Fruit fly (Drosophila melanogaster) whole organism, prepupa: Measurements from ENCODE around the gene CG14982.
A peak's percentile ranks its signal among the peaks of the same experiment; 100 is the strongest.

Source experiments
- Blimp-1 ChIP-seq: fragments of 200-800 bp; sonication (Bioruptor generic); optimal IDR thresholded peaks from 3 replicates; lab custom pipeline; 2017; ENCODE audit warnings: missing biosample characterization, missing genetic modification characterization, mild to moderate bottlenecking, moderate library complexity, missing genetic modification reagents
- CG10631 ChIP-seq: fragments of 200-800 bp; sonication (Bioruptor generic); optimal IDR thresholded peaks from 2 replicates; lab custom pipeline; 2016; ENCODE audit warnings: missing biosample characterization, missing genetic modification characterization
- CG10669 ChIP-seq: fragments of 200-800 bp; sonication (Bioruptor generic); optimal IDR thresholded peaks from 3 replicates; lab custom pipeline; 2018; ENCODE audit warnings: missing biosample characterization, mild to moderate bottlenecking, missing genetic modification characterization, moderate library complexity
- CG11762 ChIP-seq: fragments of 200-800 bp; sonication (Bioruptor generic); optimal IDR thresholded peaks from 3 replicates; lab custom pipeline; 2016; ENCODE audit warnings: missing biosample characterization, missing genetic modification characterization; ENCODE audit not compliant: insufficient read depth
- CG11902 ChIP-seq: fragments of 200-800 bp; sonication (Bioruptor generic); optimal IDR thresholded peaks from 3 replicates; lab custom pipeline; 2016; ENCODE audit warnings: missing biosample characterization, missing genetic modification characterization
- CG1621 ChIP-seq: fragments of 200-800 bp; sonication (Bioruptor generic); optimal IDR thresholded peaks from 3 replicates; lab custom pipeline; 2018; ENCODE audit warnings: missing biosample characterization, mild to moderate bottlenecking, missing genetic modification characterization
- CG16779 ChIP-seq: fragments of 200-800 bp; sonication (Bioruptor generic); optimal IDR thresholded peaks from 3 replicates; lab custom pipeline; 2017; ENCODE audit warnings: missing biosample characterization, mild to moderate bottlenecking, missing genetic modification characterization
- CG3032 ChIP-seq: fragments of 200-800 bp; optimal IDR thresholded peaks from 2 replicates; lab custom pipeline; 2019; ENCODE audit warnings: missing biosample characterization, mild to moderate bottlenecking, missing genetic modification characterization, moderate library complexity
- CG31627 ChIP-seq: fragments of 200-800 bp; sonication (Bioruptor generic); optimal IDR thresholded peaks from 3 replicates; lab custom pipeline; 2016; ENCODE audit warnings: missing biosample characterization, missing genetic modification characterization
- CG34406 ChIP-seq: fragments of 200-800 bp; sonication (Bioruptor generic); optimal IDR thresholded peaks from 3 replicates; lab custom pipeline; 2016; ENCODE audit warnings: missing biosample characterization, missing genetic modification characterization
- CG3919 ChIP-seq: fragments of 200-800 bp; sonication (Bioruptor generic); optimal IDR thresholded peaks from 3 replicates; lab custom pipeline; 2016; ENCODE audit warnings: missing biosample characterization, missing genetic modification characterization
- CG4318 ChIP-seq: fragments of 200-800 bp; sonication (Bioruptor generic); optimal IDR thresholded peaks from 3 replicates; lab custom pipeline; 2017; ENCODE audit warnings: missing biosample characterization, mild to moderate bottlenecking, missing genetic modification characterization
- CG6854 ChIP-seq: fragments of 200-800 bp; sonication (Bioruptor generic); optimal IDR thresholded peaks from 2 replicates; lab custom pipeline; 2017; ENCODE audit warnings: missing biosample characterization, mild to moderate bottlenecking, missing genetic modification characterization
- CG7368 ChIP-seq: fragments of 200-800 bp; sonication (Bioruptor generic); optimal IDR thresholded peaks from 3 replicates; lab custom pipeline; 2016; ENCODE audit warnings: missing biosample characterization, missing genetic modification characterization
- CG8119 ChIP-seq: fragments of 200-800 bp; sonication (Bioruptor generic); IDR thresholded peaks from 3 replicates; pipeline ENCODE4 v1.3.6; 2022; ENCODE audit warnings: missing biosample characterization, missing genetic modification characterization
- CG8632 ChIP-seq: fragments of 200-800 bp; sonication (Bioruptor generic); optimal IDR thresholded peaks from 3 replicates; lab custom pipeline; 2016; ENCODE audit warnings: missing biosample characterization, missing genetic modification characterization
- CG9139 ChIP-seq: fragments of 200-800 bp; sonication (Bioruptor generic); optimal IDR thresholded peaks from 3 replicates; lab custom pipeline; 2017; ENCODE audit warnings: missing biosample characterization, mild to moderate bottlenecking, missing genetic modification characterization
- Eip75B ChIP-seq: fragments of 200-800 bp; sonication (Bioruptor generic); optimal IDR thresholded peaks from 3 replicates; lab custom pipeline; 2016; ENCODE audit warnings: missing biosample characterization, missing genetic modification characterization
- Eip78C ChIP-seq: fragments of 200-800 bp; sonication (Bioruptor generic); peaks from one replicate; lab custom pipeline; 2016; ENCODE audit warnings: missing biosample characterization, missing genetic modification characterization
- Eip93F ChIP-seq: fragments of 200-800 bp; sonication (Bioruptor generic); optimal IDR thresholded peaks from 2 replicates; lab custom pipeline; 2016; ENCODE audit warnings: missing biosample characterization, mild to moderate bottlenecking, missing genetic modification characterization
- Ets96B ChIP-seq: fragments of 200-800 bp; optimal IDR thresholded peaks from 2 replicates; lab custom pipeline; 2019; ENCODE audit warnings: missing biosample characterization, mild to moderate bottlenecking, missing genetic modification characterization, moderate library complexity
- Gug ChIP-seq: fragments of 200-800 bp; sonication (Bioruptor generic); IDR thresholded peaks from 2 replicates; pipeline ENCODE4 v1.3.6; 2022; ENCODE audit warnings: missing biosample characterization, missing genetic modification characterization
- Hr39 ChIP-seq: fragments of 200-800 bp; sonication (Bioruptor generic); optimal IDR thresholded peaks from 2 replicates; lab custom pipeline; 2016; ENCODE audit warnings: missing biosample characterization, missing genetic modification characterization
- Hr4 ChIP-seq: fragments of 200-800 bp; sonication (Bioruptor generic); optimal IDR thresholded peaks from 3 replicates; lab custom pipeline; 2016; ENCODE audit warnings: missing biosample characterization, missing genetic modification characterization
- Met ChIP-seq: fragments of 200-800 bp; sonication (Bioruptor generic); optimal IDR thresholded peaks from 3 replicates; lab custom pipeline; 2016; ENCODE audit warnings: missing biosample characterization, missing genetic modification characterization
- OdsH ChIP-seq: fragments of 200-800 bp; sonication (Bioruptor generic); optimal IDR thresholded peaks from 3 replicates; lab custom pipeline; 2016; ENCODE audit warnings: missing biosample characterization, missing genetic modification characterization
- Smox ChIP-seq: fragments of 200-800 bp; sonication (Bioruptor generic); optimal IDR thresholded peaks from 3 replicates; lab custom pipeline; 2016; ENCODE audit warnings: missing biosample characterization, missing genetic modification characterization
- Sox102F ChIP-seq: fragments of 200-800 bp; sonication (Bioruptor generic); optimal IDR thresholded peaks from 2 replicates; lab custom pipeline; 2016; ENCODE audit warnings: missing biosample characterization, mild to moderate bottlenecking, missing genetic modification characterization
- Sox14 ChIP-seq: fragments of 200-800 bp; sonication (Bioruptor generic); optimal IDR thresholded peaks from 3 replicates; lab custom pipeline; 2016; ENCODE audit warnings: missing biosample characterization, missing genetic modification characterization
- acj6 ChIP-seq: fragments of 200-800 bp; sonication (Bioruptor generic); optimal IDR thresholded peaks from 3 replicates; lab custom pipeline; 2016; ENCODE audit warnings: missing biosample characterization, missing genetic modification characterization
- pdm3 ChIP-seq: fragments of 200-800 bp; sonication (Bioruptor generic); optimal IDR thresholded peaks from 3 replicates; lab custom pipeline; 2016; ENCODE audit warnings: missing biosample characterization, missing genetic modification characterization
- salr ChIP-seq, 2 experiments: fragments of 200-800 bp; sonication (Bioruptor generic); optimal IDR thresholded peaks; 3 replicates each; lab custom pipeline; 2016 to 2018; ENCODE audit warnings: missing biosample characterization in 2 of 2, missing genetic modification characterization in 2 of 2, mild to moderate bottlenecking in 1 of 2
- ss ChIP-seq, 2 experiments: fragments of 200-800 bp; sonication (Bioruptor generic); optimal IDR thresholded peaks; 2 replicates in 1 of 2; 3 replicates in 1 of 2; lab custom pipeline; 2017 to 2018; ENCODE audit warnings: mild to moderate bottlenecking in 2 of 2, missing biosample characterization in 2 of 2, missing genetic modification characterization in 2 of 2, moderate library complexity in 1 of 2
- svp ChIP-seq: fragments of 200-800 bp; sonication (Bioruptor generic); peaks from one replicate; lab custom pipeline; 2016; ENCODE audit warnings: missing biosample characterization, missing genetic modification characterization
- vri ChIP-seq: fragments of 200-800 bp; sonication (Bioruptor generic); optimal IDR thresholded peaks from 3 replicates; lab custom pipeline; 2016; ENCODE audit warnings: missing biosample characterization, mild to moderate bottlenecking, missing genetic modification characterization

The CG14982 gene

DNA sequence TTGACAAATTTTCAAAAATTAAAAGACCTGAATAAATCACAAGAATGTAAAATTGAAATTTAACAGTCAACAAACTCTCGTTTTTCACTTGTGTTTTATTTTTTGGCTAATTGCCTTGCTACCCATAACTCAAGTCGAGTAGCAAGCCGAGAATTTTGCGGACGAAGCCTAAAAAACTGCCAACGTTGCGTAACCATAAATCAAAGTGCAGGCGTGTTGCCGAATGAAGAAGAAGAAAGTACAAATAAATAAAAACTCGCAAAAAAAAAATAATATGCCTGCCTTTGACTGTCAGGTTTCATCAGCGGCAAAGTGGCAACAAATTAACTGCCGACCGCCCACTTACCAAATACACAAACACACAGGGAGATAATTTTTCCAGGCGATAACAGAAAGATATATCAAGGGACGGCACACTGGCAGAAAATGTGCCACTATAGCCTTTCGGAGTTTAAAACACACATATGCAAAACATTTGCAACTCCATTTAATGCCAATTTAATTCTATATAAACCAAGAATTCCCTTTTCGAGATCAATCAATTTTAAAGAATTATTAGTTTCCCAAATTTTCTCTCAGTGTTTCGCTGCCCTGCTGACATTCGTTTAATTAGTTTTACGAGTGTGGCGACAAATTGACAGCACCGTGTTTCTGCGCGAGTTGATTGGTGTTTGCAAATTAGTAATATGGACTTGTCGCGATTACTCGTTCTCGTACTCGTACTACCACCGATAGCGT, 14.1 kb upstream of the CG14982 start (continued):
- no peak for TF ChIP-seq CG6854 (GFP tag; lab: Kevin White, UChicago)
- peak; percentile 93 for TF ChIP-seq Eip78C (GFP tag; lab: Kevin White, UChicago)
- TF ChIP-seq Met: peak; percentile 93
- peak; percentile 83 for TF ChIP-seq CG11902 (GFP tag; lab: Kevin White, UChicago)
- peak; percentile 87 for TF ChIP-seq acj6
- peak; percentile 55 for TF ChIP-seq Ets96B (tag; lab: Kevin White, UChicago)
- peak; percentile 82 for TF ChIP-seq CG8119 (GFP tag; lab: Robert Waterston, UW)
- TF ChIP-seq Eip75B: peak; percentile 74
- peak; percentile 78 for TF ChIP-seq Hr4 (GFP tag; lab: Kevin White, UChicago)
- TF ChIP-seq CG1621 (tag; lab: Kevin White, UChicago): peak; percentile 57
- TF ChIP-seq CG3032 (tag; lab: Kevin White, UChicago): no peak
- peak; percentile 51 to 62 for TF ChIP-seq salr (GFP tag; optimal IDR thresholded peaks at IDR 0.05; lab: Kevin White, UChicago)
- TF ChIP-seq pdm3 (GFP tag; lab: Kevin White, UChicago): peak; percentile 88
- peak; percentile 90 for TF ChIP-seq Smox (GFP tag; lab: Kevin White, UChicago)
- peak; percentile 70 for TF ChIP-seq Gug (GFP tag; lab: Robert Waterston, UW)
- TF ChIP-seq Hr39 (GFP tag; lab: Kevin White, UChicago): peak; percentile 95
- peak; percentile 80 for TF ChIP-seq CG3919 (GFP tag; lab: Kevin White, UChicago)
- peak in 1 of 2 experiments; percentile 35 for TF ChIP-seq ss (GFP tag; optimal IDR thresholded peaks at IDR 0.05; lab: Kevin White, UChicago)
- TF ChIP-seq Blimp-1 (GFP tag; lab: Kevin White, UChicago): peak; percentile 63
- TF ChIP-seq OdsH (GFP tag; lab: Kevin White, UChicago): peak; percentile 86
- TF ChIP-seq CG10631 (GFP tag; lab: Kevin White, UChicago): peak; percentile 68
- peak; percentile 73 for TF ChIP-seq CG7368 (GFP tag; lab: Kevin White, UChicago)
- peak; percentile 69 for TF ChIP-seq Eip93F (GFP tag; lab: Kevin White, UChicago)
- peak; percentile 91 for TF ChIP-seq Sox102F (GFP tag; lab: Kevin White, UChicago)
- TF ChIP-seq, all 60 proteins: peak for 55

dm6 chr3L:3928943-3929785, 13.3 kb upstream of the CG14982 start:
- TF ChIP-seq vri (GFP tag; lab: Kevin White, UChicago): peak; percentile 85
- peak; percentile 24 for TF ChIP-seq Eip78C (GFP tag; lab: Kevin White, UChicago)
- no peak for TF ChIP-seq CG8119 (GFP tag; lab: Robert Waterston, UW)
- TF ChIP-seq Sox14 (GFP tag; lab: Kevin White, UChicago): no peak
- TF ChIP-seq CG3032 (tag; lab: Kevin White, UChicago): no peak
- no peak for TF ChIP-seq CG16779 (tag; lab: Kevin White, UChicago)

DNA sequence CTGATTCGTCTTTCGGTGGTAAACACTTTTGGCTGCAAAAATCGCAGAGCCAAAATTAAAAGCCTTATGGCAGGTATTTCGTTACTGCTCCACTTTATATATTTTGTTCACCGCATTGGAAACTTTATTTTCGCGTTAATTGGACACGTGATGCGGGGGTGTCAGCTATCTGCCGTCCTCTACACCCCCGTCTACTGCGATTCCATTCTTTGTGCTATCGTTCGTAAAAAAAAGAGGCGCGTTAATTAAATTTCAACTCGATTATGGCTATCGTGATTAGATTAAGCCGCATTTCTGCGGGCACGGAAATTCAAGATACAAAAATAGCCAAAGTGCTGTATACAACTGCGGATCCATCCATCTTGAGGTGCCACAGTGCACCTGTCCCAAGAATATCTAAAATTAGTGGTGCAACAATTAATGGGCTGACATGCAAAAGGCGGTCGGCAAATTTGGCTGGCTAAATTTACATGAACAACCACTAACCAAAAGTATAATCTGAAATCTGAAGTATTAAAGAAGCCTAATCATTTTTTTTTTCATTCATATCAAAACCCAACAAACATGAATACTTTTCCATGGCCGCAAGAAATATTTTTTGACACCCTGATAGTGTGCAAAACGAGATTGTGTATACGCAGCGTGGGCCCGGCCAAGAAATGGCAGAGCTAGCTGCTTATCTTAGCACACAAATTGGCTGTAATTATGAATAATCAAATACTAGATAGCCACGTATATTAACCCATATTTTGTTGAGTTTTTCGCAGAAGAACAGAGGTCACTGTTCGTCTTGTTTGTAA, 12.3 kb upstream of the CG14982 start:
- TF ChIP-seq CG11762 (no peak), Blimp-1 (GFP tag; lab: Kevin White, UChicago) (no peak), vri (GFP tag; lab: Kevin White, UChicago) (peak; percentile 38), svp (GFP tag; lab: Kevin White, UChicago) (peak; percentile 13), CG8119 (GFP tag; lab: Robert Waterston, UW) (no peak), CG9139 (GFP tag; lab: Kevin White, UChicago) (no peak), CG4318 (GFP tag; lab: Kevin White, UChicago) (no peak), Eip75B (no peak), CG34406 (no peak), CG8632 (GFP tag; lab: Kevin White, UChicago) (no peak), CG31627 (GFP tag; lab: Kevin White, UChicago) (no peak), CG10669 (GFP tag; lab: Kevin White, UChicago) (no peak)
